Worm (Caenorhabditis elegans) whole organism, young adult: ENCODE data around the gene F59A6.3.

Source experiments
- F55B11.4 ChIP-seq: sonication (generic microtip); optimal IDR thresholded peaks from 2 replicates; lab custom pipeline; 2016; ENCODE audit warnings: missing compliant biosample characterization, missing genetic modification characterization, borderline replicate concordance; ENCODE audit not compliant: insufficient read depth
- ceh-91 ChIP-seq: fragments of 200-800 bp; sonication (Bioruptor generic); IDR thresholded peaks from 2 replicates; pipeline ENCODE4 v1.3.6; 2022; ENCODE audit warnings: missing genetic modification reagents, missing genetic modification characterization, missing compliant biosample characterization
- nhr-179 ChIP-seq: sonication (generic microtip); optimal IDR thresholded peaks from 2 replicates; lab custom pipeline; 2016; ENCODE audit warnings: mild to moderate bottlenecking, missing genetic modification characterization, missing compliant biosample characterization
- pha-4 ChIP-seq: fragments of 150-350 bp; sonication (generic microtip); optimal IDR thresholded peaks from 2 replicates; lab custom pipeline; 2014; ENCODE audit warnings: missing biosample characterization, missing genetic modification reagents, missing genetic modification characterization

- no peak for TF ChIP-seq nhr-179 (tag; lab: Kevin White, UChicago)
- no peak for TF ChIP-seq ceh-91 (GFP tag; lab: Robert Waterston, UW)
- no peak for TF ChIP-seq F55B11.4 (tag; lab: Kevin White, UChicago)
- TF ChIP-seq pha-4 (tag; lab: Kevin White, UChicago): no peak
Observed at ce11 chrII:5046209-5047200, 38.4 kb downstream of the F59A6.3 start.
